Fruit fly (Drosophila melanogaster): ENCODE data around the gene Cox10.
A peak's percentile ranks its signal among the peaks of the same experiment; 100 is the strongest.

Gene Cox10

dm6 chr2L:10334854-10335277, 3.6 kb downstream of the Cox10 start (continued):
- no peak for TF ChIP-seq dan (GFP tag; IDR thresholded peaks at IDR 0.05)
- peak; percentile 14 for TF ChIP-seq CG10654 (GFP tag; optimal IDR thresholded peaks at IDR 0.05)
- peak; percentile 74 for TF ChIP-seq Bgb (GFP tag; IDR thresholded peaks at IDR 0.05; ENCODE audit: partially characterized antibody)
- peak; percentile 48; the same call in 1 of the 2 replicates for TF ChIP-seq tna (GFP tag; IDR thresholded peaks at IDR 0.05; ENCODE audit: partially characterized antibody)
- TF ChIP-seq CG6683 (GFP tag; optimal IDR thresholded peaks at IDR 0.05), result peak; percentile 50
- peak; percentile 36 for TF ChIP-seq CG15269 (tag; optimal IDR thresholded peaks at IDR 0.05)
- TF ChIP-seq CG32767 (GFP tag; IDR thresholded peaks at IDR 0.05), result peak; percentile 59; the same call in 1 of the 2 replicates
- peak; percentile 61 for TF ChIP-seq cwo (GFP tag; optimal IDR thresholded peaks at IDR 0.05)
- peak; percentile 88 for TF ChIP-seq CG4328 (GFP tag; optimal IDR thresholded peaks at IDR 0.05)
- peak; percentile 65 for TF ChIP-seq CG4707 (GFP tag; optimal IDR thresholded peaks at IDR 0.05)
- peak; percentile 67 for TF ChIP-seq odd (GFP tag; optimal IDR thresholded peaks at IDR 0.05)
- TF ChIP-seq Med (GFP tag), result peak; percentile 93
- TF ChIP-seq Stat92E (GFP tag; optimal IDR thresholded peaks at IDR 0.05), result peak in 1 of 3 experiments; percentile 33
- peak; percentile 85 for TF ChIP-seq CG17912 (GFP tag; optimal IDR thresholded peaks at IDR 0.05)
- peak; percentile 71 for TF ChIP-seq CG6854 (GFP tag; optimal IDR thresholded peaks at IDR 0.05)
- peak; percentile 66 for TF ChIP-seq nerfin-1 (tag; optimal IDR thresholded peaks at IDR 0.05)
- no peak for TF ChIP-seq CG4282 (GFP tag; optimal IDR thresholded peaks at IDR 0.05)
- no peak for TF ChIP-seq zfh1 (GFP tag; IDR thresholded peaks at IDR 0.05)
- TF ChIP-seq Fer2 (tag; optimal IDR thresholded peaks at IDR 0.05), result peak; percentile 38
- peak; percentile 46; the same call in 1 of the 2 replicates for TF ChIP-seq ranshi (GFP tag; IDR thresholded peaks at IDR 0.05)
- peak in 1 of 2 experiments; percentile 40 for TF ChIP-seq Hr51 (GFP tag; optimal IDR thresholded peaks at IDR 0.05)
- TF ChIP-seq p53 (GFP tag; optimal IDR thresholded peaks at IDR 0.05), result no peak
- TF ChIP-seq Kr (GFP tag; optimal IDR thresholded peaks at IDR 0.05), result no peak
- peak; percentile 47 for TF ChIP-seq dmrt99B (tag; optimal IDR thresholded peaks at IDR 0.05)
- no peak for TF ChIP-seq CG17612 (GFP tag; IDR thresholded peaks at IDR 0.05)
- TF ChIP-seq hbn (GFP tag; IDR thresholded peaks at IDR 0.05; ENCODE audit: partially characterized antibody), result peak; percentile 61
- peak in 1 of 2 experiments; percentile 41 for TF ChIP-seq chif (GFP tag; optimal IDR thresholded peaks at IDR 0.05)
- TF ChIP-seq HLH54F (GFP tag; optimal IDR thresholded peaks at IDR 0.05), result peak; percentile 25
- TF ChIP-seq Deaf1 (tag; optimal IDR thresholded peaks at IDR 0.05), result peak; percentile 40
- TF ChIP-seq Camta (GFP tag; optimal IDR thresholded peaks at IDR 0.05), result peak; percentile 36
- peak; percentile 77 for TF ChIP-seq CG12659 (GFP tag; optimal IDR thresholded peaks at IDR 0.05)
- peak; percentile 70 for TF ChIP-seq CG12299 (tag; optimal IDR thresholded peaks at IDR 0.05)
- TF ChIP-seq CG12236 (GFP tag; optimal IDR thresholded peaks at IDR 0.05), result peak; percentile 43
- TF ChIP-seq CG4424 (GFP tag; optimal IDR thresholded peaks at IDR 0.05), result peak; percentile 36
- no peak for TF ChIP-seq Gsc (GFP tag; IDR thresholded peaks at IDR 0.05)
- peak; percentile 23 for TF ChIP-seq CG8281 (tag; optimal IDR thresholded peaks at IDR 0.05)
- peak; percentile 6 for TF ChIP-seq Max (GFP tag; optimal IDR thresholded peaks at IDR 0.05)
- TF ChIP-seq CG34376 (GFP tag; optimal IDR thresholded peaks at IDR 0.05), result peak; percentile 99
- peak; percentile 36 for TF ChIP-seq Bteb2 (GFP tag; optimal IDR thresholded peaks at IDR 0.05)
- no peak for TF ChIP-seq CG2129 (GFP tag; IDR thresholded peaks at IDR 0.05; ENCODE audit: partially characterized antibody)
- peak; percentile 13 for TF ChIP-seq CG3995 (GFP tag; optimal IDR thresholded peaks at IDR 0.05)
- TF ChIP-seq zf30C (GFP tag; optimal IDR thresholded peaks at IDR 0.05), result no peak
- TF ChIP-seq ato (GFP tag; IDR thresholded peaks at IDR 0.05; ENCODE audit: partially characterized antibody), result peak; percentile 13; the same call in 1 of the 2 replicates
- TF ChIP-seq BtbVII (GFP tag; optimal IDR thresholded peaks at IDR 0.05), result peak; percentile 71
- TF ChIP-seq phol (tag; optimal IDR thresholded peaks at IDR 0.05), result no peak
- peak; percentile 15 for TF ChIP-seq ac (GFP tag; optimal IDR thresholded peaks at IDR 0.05)
- no peak for TF ChIP-seq Abd-B (GFP tag; optimal IDR thresholded peaks at IDR 0.05)
- TF ChIP-seq ewg (GFP tag; optimal IDR thresholded peaks at IDR 0.05), result peak; percentile 26
- peak; percentile 60 for TF ChIP-seq Dek (tag; optimal IDR thresholded peaks at IDR 0.05)

Measured in whole organism, embryonic.